Fruit fly (Drosophila melanogaster): Measurements from ENCODE around the gene Gr77a.

The Gr77a gene

DNA sequence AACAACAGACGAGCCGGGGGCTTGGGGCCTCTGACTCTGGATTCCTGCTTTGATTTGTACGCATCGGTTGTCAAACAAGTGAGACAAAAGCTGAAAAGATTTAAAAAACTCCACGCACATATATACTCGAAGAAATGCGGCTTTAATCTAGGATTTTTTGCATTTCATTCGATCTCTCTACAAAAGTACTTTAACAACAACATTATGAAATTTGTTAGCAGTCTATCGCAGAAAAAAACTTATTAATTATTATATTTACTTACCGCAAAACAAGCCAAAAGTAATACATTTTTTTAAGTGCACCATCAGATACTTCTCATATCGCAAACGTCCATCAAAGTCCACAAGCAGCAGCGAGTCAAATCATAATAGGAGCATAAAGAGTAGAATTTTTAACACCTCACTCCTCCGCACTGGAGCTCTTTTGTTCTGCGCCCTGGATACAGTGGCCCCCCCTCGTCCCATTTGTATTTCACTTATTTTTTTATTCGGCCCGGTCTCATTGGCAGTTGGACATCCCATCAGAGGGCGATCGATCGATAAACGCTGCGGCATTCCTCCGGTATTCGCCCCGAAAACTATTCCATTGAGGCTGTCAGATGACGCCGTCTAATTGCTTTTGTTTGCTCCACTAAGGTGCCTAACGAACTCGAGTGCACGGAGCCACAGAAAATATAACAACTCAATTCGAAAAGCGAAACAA is 28.6 kb downstream of the Gr77a start (continued):
- TF ChIP-seq CG3407 (GFP tag; optimal IDR thresholded peaks at IDR 0.05) (peak; percentile 13), MBD-R2 (GFP tag; IDR thresholded peaks at IDR 0.05) (peak; percentile 19; the same call in 1 of the 2 replicates), CG2875 (GFP tag; optimal IDR thresholded peaks at IDR 0.05) (no peak), CG1233 (GFP tag; optimal IDR thresholded peaks at IDR 0.05) (no peak), sna (GFP tag; IDR thresholded peaks at IDR 0.05; ENCODE audit: partially characterized antibody) (no peak), CG18011 (GFP tag; optimal IDR thresholded peaks at IDR 0.05) (no peak), lilli (GFP tag; optimal IDR thresholded peaks at IDR 0.05) (peak; percentile 45), Kr (GFP tag; optimal IDR thresholded peaks at IDR 0.05) (no peak), Dbx (GFP tag; IDR thresholded peaks at IDR 0.05) (no peak), HLH3B (GFP tag; IDR thresholded peaks at IDR 0.05) (peak; percentile 50), Dek (tag; optimal IDR thresholded peaks at IDR 0.05) (no peak), pho (GFP tag; optimal IDR thresholded peaks at IDR 0.05) (no peak), Trl (optimal IDR thresholded peaks at IDR 0.05) (no peak), Trl (GFP tag; optimal IDR thresholded peaks at IDR 0.05) (no peak), Stat92E (GFP tag; optimal IDR thresholded peaks at IDR 0.05) (no peak), Dfd (GFP tag; optimal IDR thresholded peaks at IDR 0.05) (no peak), CG8478 (optimal IDR thresholded peaks at IDR 0.05) (no peak), ttk (GFP tag; IDR thresholded peaks at IDR 0.05) (0 out of 2 replicates have a peak, but pooled peaks have one; percentile 22), CG42726 (GFP tag; IDR thresholded peaks at IDR 0.05; ENCODE audit: partially characterized antibody) (no peak), PHDP (tag; optimal IDR thresholded peaks at IDR 0.05) (peak; percentile 32), CG5953 (GFP tag; IDR thresholded peaks at IDR 0.05) (no peak; the same call in 1 of the 2 replicates), dan (GFP tag; IDR thresholded peaks at IDR 0.05) (no peak), Tbp (GFP tag; optimal IDR thresholded peaks at IDR 0.05) (no peak)

DNA sequence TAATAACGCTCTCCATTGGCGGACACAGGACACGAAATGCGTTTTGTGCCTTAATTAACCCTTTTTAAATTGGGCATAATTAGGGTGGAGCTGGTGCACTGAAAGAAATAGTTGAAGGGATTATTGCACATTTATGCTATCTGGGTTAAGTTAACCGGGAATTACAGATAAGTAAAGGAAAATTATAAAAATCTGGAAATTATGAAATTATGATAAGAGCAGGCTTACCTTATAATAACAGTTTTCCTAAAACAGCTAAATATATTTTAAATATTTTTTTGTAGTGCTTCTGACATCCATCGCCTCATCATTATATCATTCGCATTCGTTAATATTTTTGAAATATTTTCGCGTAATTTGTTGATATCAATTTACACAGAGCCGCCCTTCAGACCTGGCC is 32.0 kb downstream of the Gr77a start:
- TF ChIP-seq CG3847 (GFP tag; IDR thresholded peaks at IDR 0.05) (no peak), tin (GFP tag; optimal IDR thresholded peaks at IDR 0.05) (no peak), CG2120 (GFP tag; optimal IDR thresholded peaks at IDR 0.05) (no peak), corto (GFP tag; optimal IDR thresholded peaks at IDR 0.05) (no peak), exex (tag; optimal IDR thresholded peaks at IDR 0.05) (no peak), CG9215 (GFP tag; IDR thresholded peaks at IDR 0.05) (no peak), CG30020 (tag; optimal IDR thresholded peaks at IDR 0.05) (no peak), CG15269 (tag; optimal IDR thresholded peaks at IDR 0.05) (no peak)

DNA sequence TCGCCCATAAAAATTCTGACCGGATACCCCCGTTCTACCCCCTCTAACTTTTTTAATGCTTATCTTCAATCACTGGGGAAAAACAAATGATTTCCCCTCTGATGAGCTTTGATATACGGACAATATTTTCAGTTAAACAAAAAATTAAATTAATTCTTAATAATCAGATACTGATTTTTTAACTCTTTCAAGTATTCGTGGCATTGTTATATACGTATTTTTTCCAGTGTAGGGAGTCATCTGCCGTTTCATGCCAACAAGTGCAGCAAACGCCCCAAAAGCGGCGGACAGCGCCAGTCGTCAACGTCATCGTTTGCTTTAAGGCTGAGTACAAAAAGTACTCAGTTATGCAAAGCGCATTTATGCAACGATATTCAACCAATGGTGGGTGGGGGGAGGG is 38.6 kb downstream of the Gr77a start:
- no peak for TF ChIP-seq Gug (GFP tag; IDR thresholded peaks at IDR 0.05)
- TF ChIP-seq CG3065 (GFP tag; optimal IDR thresholded peaks at IDR 0.05), result no peak
- no peak for TF ChIP-seq CrebB (tag; optimal IDR thresholded peaks at IDR 0.05)
- no peak for TF ChIP-seq CG6254 (GFP tag; optimal IDR thresholded peaks at IDR 0.05)
- TF ChIP-seq gce (GFP tag; IDR thresholded peaks at IDR 0.05), result no peak
- peak; percentile 12 for TF ChIP-seq Spps (tag; optimal IDR thresholded peaks at IDR 0.05)
- peak; percentile 1 for TF ChIP-seq tap (tag; optimal IDR thresholded peaks at IDR 0.05)
- no peak for TF ChIP-seq slp2 (GFP tag; optimal IDR thresholded peaks at IDR 0.05)
- TF ChIP-seq CG8290 (GFP tag; optimal IDR thresholded peaks at IDR 0.05), result no peak
- no peak for TF ChIP-seq CG8290 (tag; optimal IDR thresholded peaks at IDR 0.05)
- TF ChIP-seq sisA (GFP tag; IDR thresholded peaks at IDR 0.05), result 0 out of 2 replicates have a peak, but pooled peaks have one; percentile 25
- TF ChIP-seq Vsx1 (GFP tag; optimal IDR thresholded peaks at IDR 0.05), result no peak
- no peak for TF ChIP-seq vnd (GFP tag; IDR thresholded peaks at IDR 0.05; ENCODE audit: partially characterized antibody)
- no peak for TF ChIP-seq tna (GFP tag; IDR thresholded peaks at IDR 0.05; ENCODE audit: partially characterized antibody)
- TF ChIP-seq hb (GFP tag; IDR thresholded peaks at IDR 0.05; ENCODE audit: partially characterized antibody), result no peak
- no peak for TF ChIP-seq CG6272 (GFP tag; IDR thresholded peaks at IDR 0.05)
- no peak for TF ChIP-seq NFAT (GFP tag; IDR thresholded peaks at IDR 0.05)
- TF ChIP-seq Lpt (GFP tag; optimal IDR thresholded peaks at IDR 0.05), result no peak
- no peak for TF ChIP-seq ems (GFP tag; optimal IDR thresholded peaks at IDR 0.05)
- no peak for TF ChIP-seq tio (GFP tag; optimal IDR thresholded peaks at IDR 0.05)
